Fruit fly (Drosophila melanogaster): Measurements from ENCODE around the gene CG13066.

Gene CG13066

dm6 chr3L:16281880-16282556, 9.3 kb downstream of the CG13066 start, which contains the start of gene CG13049:
TSS of gene CG13049 (minus strand) at chr3L:16281930.
- TF ChIP-seq CG12219 (GFP tag; optimal IDR thresholded peaks at IDR 0.05) (no peak), sd (tag; optimal IDR thresholded peaks at IDR 0.05) (peak; percentile 3), Usf (GFP tag; optimal IDR thresholded peaks at IDR 0.05) (no peak), Ets65A (GFP tag) (no peak), CG14050 (GFP tag; IDR thresholded peaks at IDR 0.05) (no peak), MTF-1 (GFP tag; optimal IDR thresholded peaks at IDR 0.05; ENCODE audit: borderline replicate concordance) (no peak), CG6654 (GFP tag; optimal IDR thresholded peaks at IDR 0.05) (no peak), vvl (GFP tag; IDR thresholded peaks at IDR 0.05) (peak; percentile 52; the same call in 1 of the 2 replicates), Dek (tag; optimal IDR thresholded peaks at IDR 0.05) (no peak), br (optimal IDR thresholded peaks at IDR 0.05) (no peak), Dref (GFP tag; IDR thresholded peaks at IDR 0.05) (no peak), CG18262 (tag; optimal IDR thresholded peaks at IDR 0.05) (no peak), lab (GFP tag; optimal IDR thresholded peaks at IDR 0.05) (no peak), Fer2 (tag; optimal IDR thresholded peaks at IDR 0.05) (no peak), CG17829 (tag; optimal IDR thresholded peaks at IDR 0.05) (no peak), pan (optimal IDR thresholded peaks at IDR 0.05) (no peak), pan (GFP tag; optimal IDR thresholded peaks at IDR 0.05 in 1 of 2, IDR thresholded peaks at IDR 0.05 in 1 of 2) (peak in 1 of 2 experiments; percentile 12), CG11247 (GFP tag; IDR thresholded peaks at IDR 0.05) (no peak), zf30C (GFP tag; optimal IDR thresholded peaks at IDR 0.05) (no peak), sim (GFP tag; IDR thresholded peaks at IDR 0.05) (no peak), Blimp-1 (GFP tag; optimal IDR thresholded peaks at IDR 0.05) (no peak)

dm6 chr3L:16283821-16284220, 11.1 kb downstream of the CG13066 start, which contains the start of gene CG13048:
TSS of gene CG13048 (minus strand) at chr3L:16283921.
- TF ChIP-seq oc (tag; optimal IDR thresholded peaks at IDR 0.05) (peak; percentile 31), Pdp1 (GFP tag; optimal IDR thresholded peaks at IDR 0.05) (peak in 1 of 2 experiments; percentile 85), CG8281 (tag; optimal IDR thresholded peaks at IDR 0.05) (no peak)

- TF ChIP-seq CG6791 (GFP tag; IDR thresholded peaks at IDR 0.05; ENCODE audit: partially characterized antibody) (no peak), Blimp-1 (GFP tag; optimal IDR thresholded peaks at IDR 0.05) (peak; percentile 7), CG15269 (tag; optimal IDR thresholded peaks at IDR 0.05) (peak; percentile 28), CG2712 (tag; optimal IDR thresholded peaks at IDR 0.05) (peak; percentile 11), unpg (GFP tag; optimal IDR thresholded peaks at IDR 0.05) (peak; percentile 2), CG2678 (tag; optimal IDR thresholded peaks at IDR 0.05) (peak; percentile 36), CG7839 (tag; optimal IDR thresholded peaks at IDR 0.05) (peak; percentile 25), nmo (GFP tag; optimal IDR thresholded peaks at IDR 0.05) (peak; percentile 9), CG11504 (tag; optimal IDR thresholded peaks at IDR 0.05) (peak; percentile 55), trh (GFP tag; optimal IDR thresholded peaks at IDR 0.05) (no peak), CG13424 (tag; optimal IDR thresholded peaks at IDR 0.05) (peak; percentile 24), nerfin-1 (tag; optimal IDR thresholded peaks at IDR 0.05) (no peak), CG17359 (tag; optimal IDR thresholded peaks at IDR 0.05) (peak; percentile 5), phol (tag; optimal IDR thresholded peaks at IDR 0.05) (peak; percentile 22), Sox102F (GFP tag; optimal IDR thresholded peaks at IDR 0.05) (peak; percentile 36), chinmo (GFP tag; IDR thresholded peaks at IDR 0.05; ENCODE audit: partially characterized antibody) (0 out of 4 replicates have a peak, but pooled peaks have one; percentile 24), Oli (tag; optimal IDR thresholded peaks at IDR 0.05) (peak; percentile 15), chif (GFP tag; optimal IDR thresholded peaks at IDR 0.05) (no peak), cwo (GFP tag; optimal IDR thresholded peaks at IDR 0.05) (no peak), Elba2 (GFP tag; optimal IDR thresholded peaks at IDR 0.05) (no peak), tgo (GFP tag; IDR thresholded peaks at IDR 0.05) (0 out of 3 replicates have a peak, but pooled peaks have one; percentile 21), gem (tag; optimal IDR thresholded peaks at IDR 0.05) (peak; percentile 29), row (GFP tag; IDR thresholded peaks at IDR 0.05) (0 out of 3 replicates have a peak, but pooled peaks have one; percentile 11)
These were observed 12.7 kb downstream of the CG13066 start, which contains the start of gene CG13047 for dm6 chr3L:16285346-16285911. TSS of gene CG13047 (minus strand) at chr3L:16285396.
